Worm (Caenorhabditis elegans): Measurements from ENCODE around the gene mca-3.

mca-3 gene

DNA sequence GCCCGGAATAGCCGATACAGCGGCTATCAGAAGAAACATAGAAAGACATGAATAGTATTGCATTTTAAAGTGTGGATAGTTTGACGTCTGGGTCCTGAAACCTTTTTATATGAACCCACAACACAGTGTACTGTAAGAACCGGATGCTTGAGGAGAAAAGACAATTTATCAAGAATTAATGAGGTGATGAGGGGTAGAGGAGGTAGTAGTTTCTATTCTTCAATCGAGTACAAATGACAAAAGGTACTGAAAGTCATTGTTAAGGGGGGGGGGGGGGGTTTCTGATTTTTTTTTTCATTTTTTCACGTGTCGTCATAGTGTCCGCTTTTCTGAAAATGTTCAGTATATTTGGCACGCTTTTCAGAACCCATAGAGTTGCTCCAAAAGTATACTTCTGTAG lies 66.1 kb downstream of the mca-3 start, which contains the start of gene Y67D8C.7:
TSS of gene Y67D8C.7 (minus strand) at position 101 of the 400 bp plus-strand sequence.
- TF ChIP-seq him-1 (tag; optimal IDR thresholded peaks at IDR 0.05) (no peak), W03F9.2 (tag; optimal IDR thresholded peaks at IDR 0.05) (no peak), dao-5 (tag; optimal IDR thresholded peaks at IDR 0.05) (no peak)

ce11 chrIV:3062936-3063439 lies 70.0 kb downstream of the mca-3 start, which contains the start of gene Y67D8C.6:
Gene Y67D8C.6, minus strand, starts transcription at chrIV:3063389.
- TF ChIP-seq dao-5 (tag; optimal IDR thresholded peaks at IDR 0.05) (no peak), him-1 (tag; optimal IDR thresholded peaks at IDR 0.05) (no peak), W03F9.2 (tag; optimal IDR thresholded peaks at IDR 0.05) (no peak)

ce11 chrIV:3055848-3056247 lies 77.1 kb downstream of the mca-3 start:
- TF ChIP-seq dao-5 (tag; optimal IDR thresholded peaks at IDR 0.05) (no peak), W03F9.2 (tag; optimal IDR thresholded peaks at IDR 0.05) (no peak), him-1 (tag; optimal IDR thresholded peaks at IDR 0.05) (no peak)

DNA sequence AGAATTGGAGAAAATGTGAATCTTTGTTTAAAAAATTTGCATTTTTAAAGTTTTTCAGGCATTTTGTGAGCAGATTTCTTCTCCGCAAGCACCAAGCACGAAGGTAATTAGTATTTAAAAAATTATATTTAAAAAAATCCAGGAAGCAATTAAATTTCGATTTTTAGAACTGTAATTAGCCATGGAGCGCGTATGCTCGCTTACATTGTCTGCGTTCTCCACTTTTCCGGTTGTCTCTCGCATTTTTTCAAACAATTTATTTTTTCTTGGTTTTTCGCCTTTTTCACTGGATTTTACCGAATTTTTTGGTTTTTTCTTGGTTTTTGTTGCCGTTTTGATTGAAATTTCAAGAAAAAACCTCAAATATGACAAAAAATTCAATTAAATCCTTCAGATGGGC lies 77.6 kb downstream of the mca-3 start:
- TF ChIP-seq W03F9.2 (tag; optimal IDR thresholded peaks at IDR 0.05) (no peak), dao-5 (tag; optimal IDR thresholded peaks at IDR 0.05) (no peak), him-1 (tag; optimal IDR thresholded peaks at IDR 0.05) (no peak)

- TF ChIP-seq W03F9.2 (tag; optimal IDR thresholded peaks at IDR 0.05) (no peak), him-1 (tag; optimal IDR thresholded peaks at IDR 0.05) (no peak), dao-5 (tag; optimal IDR thresholded peaks at IDR 0.05) (no peak)
These were observed 79.5 kb downstream of the mca-3 start, which contains the start of gene ivph-3 for ce11 chrIV:3053428-3053827. Gene ivph-3, plus strand, starts transcription at chrIV:3053728.
